Fruit fly (Drosophila melanogaster) whole organism, embryonic: Measurements from ENCODE around the gene CG7512.

Experiments used
- Adf1 ChIP-seq: fragments of 200-800 bp; sonication (Bioruptor generic); IDR thresholded peaks from 2 replicates; pipeline ENCODE4 v1.3.6; 2022; ENCODE audit warnings: missing biosample characterization, missing genetic modification characterization
- CG10321 ChIP-seq: fragments of 200-800 bp; sonication (Bioruptor generic); IDR thresholded peaks from 2 replicates; pipeline ENCODE4 v1.3.6; 2022; ENCODE audit warnings: missing biosample characterization, missing genetic modification characterization
- CG11398 ChIP-seq: fragments of 200-800 bp; sonication (Bioruptor generic); optimal IDR thresholded peaks from 2 replicates; lab custom pipeline; 2016; ENCODE audit warnings: missing biosample characterization, missing genetic modification characterization
- CG12071 ChIP-seq: fragments of 200-800 bp; sonication (Bioruptor generic); optimal IDR thresholded peaks from 3 replicates; lab custom pipeline; 2018; ENCODE audit warnings: missing biosample characterization, mild to moderate bottlenecking, missing genetic modification characterization
- CG12299 ChIP-seq: fragments of 200-800 bp; sonication (Bioruptor generic); optimal IDR thresholded peaks from 2 replicates; lab custom pipeline; 2018; ENCODE audit warnings: missing biosample characterization, mild to moderate bottlenecking, missing genetic modification characterization
- CG1233 ChIP-seq: fragments of 200-800 bp; sonication (Bioruptor generic); optimal IDR thresholded peaks from 4 replicates; lab custom pipeline; 2018; ENCODE audit warnings: missing biosample characterization, mild to moderate bottlenecking, missing genetic modification characterization
- CG15011 ChIP-seq: fragments of 200-800 bp; sonication (Bioruptor generic); optimal IDR thresholded peaks from 3 replicates; lab custom pipeline; 2018; ENCODE audit warnings: missing biosample characterization, mild to moderate bottlenecking, missing genetic modification characterization
- CG15601 ChIP-seq: fragments of 200-800 bp; sonication (Bioruptor generic); optimal IDR thresholded peaks from 3 replicates; lab custom pipeline; 2019; ENCODE audit warnings: missing biosample characterization, mild to moderate bottlenecking, missing genetic modification characterization, moderate library complexity
- CG17328 ChIP-seq: fragments of 200-800 bp; sonication (Bioruptor generic); IDR thresholded peaks from 2 replicates; pipeline ENCODE4 v1.3.6; 2022; ENCODE audit warnings: missing biosample characterization, missing genetic modification characterization
- CG17385 ChIP-seq: fragments of 200-800 bp; sonication (Bioruptor generic); optimal IDR thresholded peaks from 3 replicates; lab custom pipeline; 2018; ENCODE audit warnings: missing biosample characterization, mild to moderate bottlenecking, missing genetic modification characterization
- CG17802 ChIP-seq: fragments of 200-800 bp; sonication (Bioruptor generic); optimal IDR thresholded peaks from 2 replicates; lab custom pipeline; 2018; ENCODE audit warnings: missing biosample characterization, mild to moderate bottlenecking, missing genetic modification characterization, moderate library complexity
- CG1832 ChIP-seq: fragments of 200-800 bp; sonication (Bioruptor generic); optimal IDR thresholded peaks from 2 replicates; lab custom pipeline; 2017; ENCODE audit warnings: missing biosample characterization, mild to moderate bottlenecking, missing genetic modification characterization, inconsistent platforms
- CG2875 ChIP-seq: fragments of 200-800 bp; sonication (Bioruptor generic); optimal IDR thresholded peaks from 2 replicates; lab custom pipeline; 2017; ENCODE audit warnings: missing biosample characterization, mild to moderate bottlenecking, missing genetic modification characterization, missing genetic modification reagents
- CG30403 ChIP-seq: fragments of 200-800 bp; sonication (Bioruptor generic); optimal IDR thresholded peaks from 3 replicates; lab custom pipeline; 2016; ENCODE audit warnings: missing biosample characterization, missing genetic modification characterization
- CG3407 ChIP-seq: fragments of 200-800 bp; sonication (Bioruptor generic); optimal IDR thresholded peaks from 2 replicates; lab custom pipeline; 2018; ENCODE audit warnings: missing biosample characterization, mild to moderate bottlenecking, missing genetic modification characterization
- CG4282 ChIP-seq: fragments of 200-800 bp; sonication (Bioruptor generic); optimal IDR thresholded peaks from 2 replicates; lab custom pipeline; 2016; ENCODE audit warnings: missing biosample characterization, missing genetic modification characterization
- CG6813 ChIP-seq: fragments of 200-800 bp; sonication (Bioruptor generic); optimal IDR thresholded peaks from 2 replicates; lab custom pipeline; 2017; ENCODE audit warnings: missing biosample characterization, missing genetic modification characterization, mild to moderate bottlenecking, moderate library complexity, missing genetic modification reagents
- D ChIP-seq, 2 experiments: fragments of 200-800 bp in 1 of 2; fragments of >200 bp in 1 of 2; sonication (Bioruptor generic) in 1 of 2; optimal IDR thresholded peaks; 2 replicates in 1 of 2; 3 replicates in 1 of 2; lab custom pipeline; 2017; ENCODE audit warnings: mild to moderate bottlenecking in 1 of 2, missing biosample characterization in 1 of 2, missing genetic modification characterization in 1 of 2, missing genetic modification reagents in 1 of 2
- Dll ChIP-seq: fragments of 200-800 bp; sonication (Bioruptor generic); IDR thresholded peaks from 4 replicates; pipeline ENCODE4 v1.3.6; 2022; ENCODE audit warnings: missing biosample characterization, missing genetic modification characterization; ENCODE audit not compliant: partially characterized antibody
- GATAe ChIP-seq: fragments of 200-800 bp; sonication (Bioruptor generic); conservative IDR thresholded peaks from 2 replicates; pipeline ENCODE4 v1.3.6; 2022; ENCODE audit warnings: missing biosample characterization, missing genetic modification characterization
- Hsf ChIP-seq: fragments of 200-800 bp; sonication (Bioruptor generic); optimal IDR thresholded peaks from 3 replicates; lab custom pipeline; 2016; ENCODE audit warnings: missing biosample characterization, missing genetic modification characterization
- MESR4 ChIP-seq: fragments of 200-800 bp; sonication (Bioruptor generic); optimal IDR thresholded peaks from 2 replicates; lab custom pipeline; 2018; ENCODE audit warnings: missing biosample characterization, mild to moderate bottlenecking, missing genetic modification characterization, moderate library complexity
- Nf-YC ChIP-seq: fragments of 200-800 bp; optimal IDR thresholded peaks from 3 replicates; lab custom pipeline; 2019; ENCODE audit warnings: missing biosample characterization, mild to moderate bottlenecking, missing genetic modification characterization, moderate library complexity
- Oaz ChIP-seq: fragments of 200-800 bp; sonication (Bioruptor generic); IDR thresholded peaks from 2 replicates; pipeline ENCODE4 v1.3.6; 2022; ENCODE audit warnings: missing biosample characterization, missing genetic modification characterization
- Sox100B ChIP-seq: fragments of 200-800 bp; sonication (Bioruptor generic); optimal IDR thresholded peaks from 3 replicates; lab custom pipeline; 2018; ENCODE audit warnings: missing biosample characterization, mild to moderate bottlenecking, missing genetic modification characterization
- Spps ChIP-seq: fragments of 200-800 bp; sonication (Bioruptor generic); optimal IDR thresholded peaks from 2 replicates; lab custom pipeline; 2018; ENCODE audit warnings: missing biosample characterization, mild to moderate bottlenecking, missing genetic modification characterization
- Sry-β ChIP-seq: fragments of 200-800 bp; sonication (Bioruptor generic); optimal IDR thresholded peaks from 2 replicates; lab custom pipeline; 2018; ENCODE audit warnings: missing biosample characterization, mild to moderate bottlenecking, missing genetic modification characterization, moderate library complexity
- Xrp1 ChIP-seq: fragments of 200-800 bp; sonication (Bioruptor generic); IDR thresholded peaks from 2 replicates; pipeline ENCODE4 v1.3.6; 2022; ENCODE audit warnings: missing biosample characterization, missing genetic modification characterization
- YL-1 ChIP-seq: fragments of 200-800 bp; sonication (Bioruptor generic); optimal IDR thresholded peaks from 3 replicates; lab custom pipeline; 2017; ENCODE audit warnings: missing biosample characterization, mild to moderate bottlenecking, missing genetic modification characterization
- cg ChIP-seq: fragments of 200-800 bp; sonication (Bioruptor generic); optimal IDR thresholded peaks from 3 replicates; lab custom pipeline; 2019; ENCODE audit warnings: missing biosample characterization, mild to moderate bottlenecking, missing genetic modification characterization, moderate library complexity
- chif ChIP-seq, 2 experiments: fragments of 200-800 bp; sonication (Bioruptor generic); optimal IDR thresholded peaks; 3 replicates each; lab custom pipeline; 2016; ENCODE audit warnings: missing biosample characterization in 2 of 2, missing genetic modification characterization in 2 of 2
- corto ChIP-seq: fragments of 200-800 bp; sonication (Bioruptor generic); optimal IDR thresholded peaks from 2 replicates; lab custom pipeline; 2016; ENCODE audit warnings: missing biosample characterization, mild to moderate bottlenecking, missing genetic modification characterization, moderate library complexity
- dmrt11E ChIP-seq: fragments of 200-800 bp; sonication (Bioruptor generic); optimal IDR thresholded peaks from 3 replicates; lab custom pipeline; 2018; ENCODE audit warnings: missing biosample characterization, mild to moderate bottlenecking, missing genetic modification characterization, moderate library complexity
- dpn ChIP-seq, 2 experiments: fragments of 200-800 bp; sonication (Bioruptor generic); optimal IDR thresholded peaks; 3 replicates each; lab custom pipeline; 2016; ENCODE audit warnings: missing biosample characterization in 2 of 2, missing genetic modification characterization in 2 of 2
- esg ChIP-seq: fragments of 200-800 bp; sonication (Bioruptor generic); conservative IDR thresholded peaks from 2 replicates; pipeline ENCODE4 v1.3.6; 2022; ENCODE audit warnings: missing biosample characterization, missing genetic modification characterization
- fd64A ChIP-seq: fragments of 200-800 bp; sonication (Bioruptor generic); optimal IDR thresholded peaks from 3 replicates; lab custom pipeline; 2018; ENCODE audit warnings: missing biosample characterization, mild to moderate bottlenecking, missing genetic modification characterization
- gcm ChIP-seq: fragments of 200-800 bp; sonication (Bioruptor generic); optimal IDR thresholded peaks from 2 replicates; lab custom pipeline; 2019; ENCODE audit warnings: missing biosample characterization, mild to moderate bottlenecking, missing genetic modification characterization, moderate library complexity
- gro ChIP-seq: fragments of 200-800 bp; sonication (Bioruptor generic); optimal IDR thresholded peaks from 2 replicates; lab custom pipeline; 2016; ENCODE audit warnings: missing biosample characterization, missing genetic modification characterization
- ind ChIP-seq: fragments of 200-800 bp; sonication (Bioruptor generic); optimal IDR thresholded peaks from 3 replicates; lab custom pipeline; 2016; ENCODE audit warnings: missing biosample characterization, missing genetic modification characterization
- lola ChIP-seq, 3 experiments: fragments of >200 bp in 2 of 3; fragments of 200-800 bp in 1 of 3; sonication (Bioruptor generic) in 1 of 3; optimal IDR thresholded peaks; 2 replicates each; lab custom pipeline; 2017 to 2019; ENCODE audit warnings: missing biosample characterization in 3 of 3, missing genetic modification characterization in 3 of 3, mild to moderate bottlenecking in 1 of 3, moderate library complexity in 1 of 3
- row ChIP-seq: fragments of 200-800 bp; sonication (Bioruptor generic); IDR thresholded peaks from 3 replicates; pipeline ENCODE4 v1.3.6; 2022; ENCODE audit warnings: missing biosample characterization, missing genetic modification characterization
- sc ChIP-seq, 3 experiments: fragments of >200 bp in 2 of 3; fragments of 200-800 bp in 1 of 3; sonication (Bioruptor generic) in 1 of 3; optimal IDR thresholded peaks; 2 replicates in 2 of 3; 3 replicates in 1 of 3; lab custom pipeline; 2017; ENCODE audit warnings: mild to moderate bottlenecking in 1 of 3, missing biosample characterization in 1 of 3, missing genetic modification characterization in 1 of 3, missing genetic modification reagents in 1 of 3
- sisA ChIP-seq: fragments of 200-800 bp; sonication (Bioruptor generic); IDR thresholded peaks from 2 replicates; pipeline ENCODE4 v1.3.6; 2022; ENCODE audit warnings: missing biosample characterization, missing genetic modification characterization
- so ChIP-seq: fragments of 200-800 bp; sonication (Bioruptor generic); IDR thresholded peaks from 3 replicates; pipeline ENCODE4 v1.3.6; 2022; ENCODE audit warnings: missing biosample characterization, missing genetic modification characterization
- sqz ChIP-seq: fragments of 200-800 bp; sonication (Bioruptor generic); optimal IDR thresholded peaks from 3 replicates; lab custom pipeline; 2018; ENCODE audit warnings: missing biosample characterization, mild to moderate bottlenecking, missing genetic modification characterization
- tap ChIP-seq: fragments of 200-800 bp; optimal IDR thresholded peaks from 3 replicates; lab custom pipeline; 2019; ENCODE audit warnings: missing biosample characterization, mild to moderate bottlenecking, missing genetic modification characterization, moderate library complexity
- ttk ChIP-seq: fragments of 200-800 bp; sonication (Bioruptor generic); IDR thresholded peaks from 2 replicates; pipeline ENCODE4 v2.1.2; 2022; ENCODE audit warnings: missing biosample characterization, missing genetic modification characterization
- twi ChIP-seq: fragments of 200-800 bp; optimal IDR thresholded peaks from 2 replicates; lab custom pipeline; 2019; ENCODE audit warnings: missing biosample characterization, mild to moderate bottlenecking, missing genetic modification characterization, moderate library complexity
- z ChIP-seq: fragments of 200-800 bp; sonication (Bioruptor generic); IDR thresholded peaks from 3 replicates; pipeline ENCODE4 v1.3.6; 2022; ENCODE audit warnings: missing biosample characterization, missing genetic modification characterization
- zen ChIP-seq: fragments of 200-800 bp; sonication (Bioruptor generic); optimal IDR thresholded peaks from 3 replicates; lab custom pipeline; 2018; ENCODE audit warnings: missing biosample characterization, mild to moderate bottlenecking, missing genetic modification characterization, moderate library complexity

Gene CG7512

dm6 chr3L:11491874-11492268 lies 21.6 kb upstream of the CG7512 start (continued):
- TF ChIP-seq CG12299 (tag; lab: Kevin White, UChicago): no peak
- TF ChIP-seq GATAe (GFP tag; lab: Robert Waterston, UW): no peak
- TF ChIP-seq ind (GFP tag; lab: Kevin White, UChicago): no peak
- peak; percentile 8 for TF ChIP-seq cg (GFP tag; lab: Kevin White, UChicago)
- peak; percentile 18 for TF ChIP-seq sqz
- no peak for TF ChIP-seq MESR4 (GFP tag; lab: Kevin White, UChicago)
- 0 out of 3 replicates have a peak, but pooled peaks have one; percentile 3 for TF ChIP-seq z (GFP tag; lab: Robert Waterston, UW)
- TF ChIP-seq CG1832 (GFP tag; lab: Kevin White, UChicago): no peak
- 0 out of 3 replicates have a peak, but pooled peaks have one; percentile 36 for TF ChIP-seq so (GFP tag; lab: Robert Waterston, UW)
- no peak for TF ChIP-seq CG11398 (GFP tag; lab: Kevin White, UChicago)
- no peak for TF ChIP-seq sc (optimal IDR thresholded peaks at IDR 0.05; lab: Kevin White, UChicago)
- TF ChIP-seq sc (GFP tag; optimal IDR thresholded peaks at IDR 0.05; lab: Kevin White, UChicago): peak; percentile 44
- no peak for TF ChIP-seq zen (tag; lab: Kevin White, UChicago)
- TF ChIP-seq CG15011 (GFP tag; lab: Kevin White, UChicago): no peak
- TF ChIP-seq corto (GFP tag; lab: Kevin White, UChicago): no peak
- TF ChIP-seq dmrt11E (tag; lab: Kevin White, UChicago): peak; percentile 56
- TF ChIP-seq fd64A (GFP tag; lab: Kevin White, UChicago): peak; percentile 25
- peak; percentile 37 for TF ChIP-seq Spps (tag; lab: Kevin White, UChicago)
- TF ChIP-seq sisA (GFP tag; lab: Robert Waterston, UW): no peak
- peak in 1 of 3 experiments; percentile 18 for TF ChIP-seq lola (GFP tag; optimal IDR thresholded peaks at IDR 0.05; lab: Kevin White, UChicago)
- TF ChIP-seq CG1233: peak; percentile 42
- no peak for TF ChIP-seq CG30403 (GFP tag; lab: Kevin White, UChicago)
- TF ChIP-seq tap: peak; percentile 21
- no peak for TF ChIP-seq ttk (GFP tag; lab: Robert Waterston, UW)
- TF ChIP-seq CG6813 (GFP tag; lab: Kevin White, UChicago): peak; percentile 30
- TF ChIP-seq YL-1: no peak
- no peak for TF ChIP-seq gro (GFP tag; lab: Kevin White, UChicago)
- peak in 1 of 2 experiments; percentile 13 for TF ChIP-seq chif (GFP tag; optimal IDR thresholded peaks at IDR 0.05; lab: Kevin White, UChicago)
- TF ChIP-seq CG4282 (GFP tag; lab: Kevin White, UChicago): no peak
- TF ChIP-seq Xrp1 (GFP tag; lab: Robert Waterston, UW): peak; percentile 48
- TF ChIP-seq Oaz (GFP tag; lab: Robert Waterston, UW): no peak
- peak; percentile 33 for TF ChIP-seq Sox100B
- peak; percentile 56 for TF ChIP-seq CG2875 (GFP tag; lab: Kevin White, UChicago)
- peak; percentile 31 for TF ChIP-seq Sry-β
- TF ChIP-seq CG3407 (GFP tag; lab: Kevin White, UChicago): peak; percentile 30
- no peak for TF ChIP-seq CG17802 (tag; lab: Kevin White, UChicago)
- peak; percentile 62 for TF ChIP-seq CG15601 (tag; lab: Kevin White, UChicago)
- no peak for TF ChIP-seq esg
- TF ChIP-seq D (optimal IDR thresholded peaks at IDR 0.05; lab: Kevin White, UChicago): no peak
- TF ChIP-seq D (GFP tag; optimal IDR thresholded peaks at IDR 0.05; lab: Kevin White, UChicago): peak; percentile 52
- TF ChIP-seq, all 482 proteins: peak for 48

- TF ChIP-seq CG10321 (GFP tag; lab: Robert Waterston, UW): peak; percentile 65; the same call in 1 of the 2 replicates
- TF ChIP-seq gcm: peak; percentile 45
- no peak for TF ChIP-seq Hsf
- no peak for TF ChIP-seq Adf1 (GFP tag; lab: Robert Waterston, UW)
- TF ChIP-seq CG17385 (GFP tag; lab: Kevin White, UChicago): no peak
- 0 out of 4 replicates have a peak, but pooled peaks have one; percentile 18 for TF ChIP-seq Dll (GFP tag; lab: Robert Waterston, UW)
- peak; percentile 96 for TF ChIP-seq twi (tag; lab: Kevin White, UChicago)
- peak in 1 of 2 experiments; percentile 0 for TF ChIP-seq dpn (GFP tag; optimal IDR thresholded peaks at IDR 0.05; lab: Kevin White, UChicago)
- 0 out of 2 replicates have a peak, but pooled peaks have one; percentile 11 for TF ChIP-seq CG17328 (GFP tag; lab: Robert Waterston, UW)
- no peak for TF ChIP-seq Sox100B
- 0 out of 3 replicates have a peak, but pooled peaks have one; percentile 14 for TF ChIP-seq row (GFP tag; lab: Robert Waterston, UW)
- TF ChIP-seq CG12071: no peak
- no peak for TF ChIP-seq Nf-YC (tag; lab: Kevin White, UChicago)
Observed at dm6 chr3L:11492457-11492856, 21.0 kb upstream of the CG7512 start.
